Fruit fly (Drosophila melanogaster): ENCODE data around the gene ome.

dm6 chr3L:14684468-14684867 lies 11.8 kb downstream of the ome start, which contains the start of gene Dnaaf6:
- TF ChIP-seq lola (GFP tag; optimal IDR thresholded peaks at IDR 0.05) (no peak), Dif (GFP tag; optimal IDR thresholded peaks at IDR 0.05; ENCODE audit: partially characterized antibody) (no peak), h (GFP tag; optimal IDR thresholded peaks at IDR 0.05) (no peak), Myc (optimal IDR thresholded peaks at IDR 0.05) (no peak)

Measured in whole organism, wandering third instar larva.